Worm (Caenorhabditis elegans) whole organism, L4 larva: ENCODE measurements around the gene srg-57.
"Not testable (repeated sequence)": the region's sequence is repeated elsewhere in the genome, so short reads cannot be mapped to it uniquely, and the experiment has no call there.

Experiments used
- F49E8.2 ChIP-seq: sonication (generic microtip); optimal IDR thresholded peaks from 2 replicates; lab custom pipeline; 2016; ENCODE audit warnings: missing compliant biosample characterization, mild to moderate bottlenecking, missing genetic modification characterization, borderline replicate concordance
- aly-2 ChIP-seq: sonication (generic microtip); optimal IDR thresholded peaks from 2 replicates; lab custom pipeline; 2018; ENCODE audit warnings: missing biosample characterization, missing genetic modification characterization
- ama-1 ChIP-seq: fragments of 150-350 bp; optimal IDR thresholded peaks from 2 replicates; lab custom pipeline; 2014; ENCODE audit warnings: inconsistent platforms, mixed read lengths
- ceh-82 ChIP-seq: sonication (generic microtip); optimal IDR thresholded peaks from 2 replicates; lab custom pipeline; 2017; ENCODE audit warnings: missing biosample characterization, missing genetic modification characterization
- daf-12 ChIP-seq: fragments of 150-350 bp; optimal IDR thresholded peaks from 2 replicates; lab custom pipeline; 2014; ENCODE audit warnings: missing biosample characterization, missing genetic modification reagents, missing genetic modification characterization
- fkh-10 ChIP-seq: fragments of 150-350 bp; optimal IDR thresholded peaks from 2 replicates; lab custom pipeline; 2014; ENCODE audit warnings: missing biosample characterization, missing genetic modification reagents, missing genetic modification characterization
- lir-3 ChIP-seq: sonication (generic microtip); optimal IDR thresholded peaks from 2 replicates; lab custom pipeline; 2016; ENCODE audit warnings: mild to moderate bottlenecking, missing genetic modification characterization, missing compliant biosample characterization
- lsy-2 ChIP-seq, 2 experiments: fragments of 150-350 bp in 1 of 2; sonication (generic microtip) in 1 of 2; optimal IDR thresholded peaks; 2 replicates each; lab custom pipeline; 2014 to 2017; ENCODE audit warnings: missing biosample characterization in 2 of 2, missing genetic modification characterization in 2 of 2
- mxl-2 ChIP-seq: fragments of 200-800 bp; sonication (Bioruptor generic); conservative IDR thresholded peaks from 2 replicates; pipeline ENCODE4 v1.3.6; 2022; ENCODE audit warnings: missing genetic modification reagents, missing genetic modification characterization, missing compliant biosample characterization
- nhr-11 ChIP-seq: fragments of 150-350 bp; optimal IDR thresholded peaks from 2 replicates; lab custom pipeline; 2014; ENCODE audit warnings: missing biosample characterization, missing genetic modification characterization
- unc-62 ChIP-seq, 3 experiments: fragments of 150-350 bp in 1 of 3; sonication (generic microtip); optimal IDR thresholded peaks in 2 of 3; peaks in 1 of 3; 1 replicate in 1 of 3; 2 replicates in 2 of 3; lab custom pipeline; 2014 to 2017; ENCODE audit warnings: missing biosample characterization in 3 of 3, missing genetic modification characterization in 3 of 3, missing genetic modification reagents in 3 of 3, missing genotype in 1 of 3

DNA sequence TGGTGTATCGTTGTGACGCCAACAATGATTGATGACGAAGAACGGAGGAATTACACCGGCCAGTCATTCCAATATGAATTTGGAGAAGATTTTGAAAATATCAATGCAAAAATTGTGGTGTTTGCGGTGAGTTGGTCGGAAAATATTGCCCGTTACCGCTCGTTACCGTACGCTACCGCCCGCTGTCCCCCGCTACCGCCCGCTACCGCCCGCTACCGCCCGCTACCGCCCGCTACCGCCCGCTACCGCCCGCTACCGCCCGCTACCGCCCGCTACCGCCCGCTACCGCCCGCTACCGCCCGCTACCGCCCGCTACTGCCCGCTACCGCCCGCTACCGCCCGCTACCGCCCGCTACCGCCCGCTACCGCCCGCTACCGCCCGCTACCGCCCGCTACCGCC, 43.1 kb upstream of the srg-57 start:
- TF ChIP-seq F49E8.2 (tag; lab: Kevin White, UChicago); lsy-2 (tag; optimal IDR thresholded peaks at IDR 0.05; lab: Kevin White, UChicago); ceh-82 (tag; lab: Kevin White, UChicago); aly-2 (tag; lab: Kevin White, UChicago); unc-62 (GFP tag; optimal IDR thresholded peaks at IDR 0.05 in 1 of 2; lab: Kevin White, UChicago); unc-62 (tag; optimal IDR thresholded peaks at IDR 0.05; lab: Kevin White, UChicago); lir-3 (tag; lab: Kevin White, UChicago); nhr-11 (tag; lab: Kevin White, UChicago); mxl-2 (GFP tag; lab: Robert Waterston, UW); ama-1; daf-12 (tag; lab: Kevin White, UChicago); fkh-10: not testable (repeated sequence)
